Fruit fly (Drosophila melanogaster): Measurements from ENCODE around the gene bru1.

bru1 gene

dm6 chr2L:12192978-12193377, 18.2 kb downstream of the bru1 start:
- TF ChIP-seq H2.0 (GFP tag; IDR thresholded peaks at IDR 0.05) (no peak), CkIIα-i1 (GFP tag; IDR thresholded peaks at IDR 0.05) (no peak), jumu (GFP tag; optimal IDR thresholded peaks at IDR 0.05) (no peak), Ets65A (GFP tag) (peak; percentile 9), Drgx (GFP tag; IDR thresholded peaks at IDR 0.05) (0 out of 2 replicates have a peak, but pooled peaks have one; percentile 10), CG11456 (GFP tag; IDR thresholded peaks at IDR 0.05) (no peak), sens (GFP tag) (peak; percentile 61), CG12744 (GFP tag; optimal IDR thresholded peaks at IDR 0.05) (no peak)

DNA sequence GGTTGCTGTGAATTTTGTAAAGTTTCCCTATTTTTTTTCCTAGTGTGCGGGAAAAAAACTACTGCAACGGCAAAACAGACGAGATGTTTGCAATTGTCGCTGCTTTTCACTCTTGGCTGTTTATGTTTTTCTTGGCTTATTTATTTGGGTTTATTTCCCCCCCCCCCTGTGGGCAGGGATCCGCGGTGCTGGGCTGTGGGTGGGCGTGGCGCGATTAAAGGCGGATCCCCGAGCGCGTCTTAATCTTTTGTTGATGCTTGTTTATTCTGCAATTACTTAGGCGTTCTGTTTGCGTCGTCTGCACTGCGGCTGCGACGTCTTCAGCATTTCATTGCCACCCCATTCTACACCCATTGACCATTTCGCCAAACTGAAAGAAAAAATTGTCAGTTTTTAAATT, 20.1 kb downstream of the bru1 start:
- TF ChIP-seq ftz-f1 (GFP tag; optimal IDR thresholded peaks at IDR 0.05) (no peak), CG1647 (GFP tag; optimal IDR thresholded peaks at IDR 0.05) (no peak), dm (GFP tag; optimal IDR thresholded peaks at IDR 0.05) (no peak), Ada2b (GFP tag; IDR thresholded peaks at IDR 0.05) (no peak), CG30403 (GFP tag; optimal IDR thresholded peaks at IDR 0.05) (no peak), CG11247 (GFP tag; IDR thresholded peaks at IDR 0.05) (no peak), CG6654 (GFP tag; optimal IDR thresholded peaks at IDR 0.05) (no peak), CG2712 (tag; optimal IDR thresholded peaks at IDR 0.05) (no peak), dati (GFP tag; IDR thresholded peaks at IDR 0.05) (0 out of 2 replicates have a peak, but pooled peaks have one; percentile 28), Meics (GFP tag; optimal IDR thresholded peaks at IDR 0.05) (no peak), pan (optimal IDR thresholded peaks at IDR 0.05) (no peak), pan (GFP tag; optimal IDR thresholded peaks at IDR 0.05 in 1 of 2, IDR thresholded peaks at IDR 0.05 in 1 of 2) (peak in 1 of 2 experiments; percentile 28), Ets97D (GFP tag; optimal IDR thresholded peaks at IDR 0.05) (no peak), CG33213 (GFP tag; optimal IDR thresholded peaks at IDR 0.05) (no peak), knrl (GFP tag; IDR thresholded peaks at IDR 0.05; ENCODE audit: partially characterized antibody) (no peak), pnt (GFP tag; optimal IDR thresholded peaks at IDR 0.05) (no peak), Oli (tag; optimal IDR thresholded peaks at IDR 0.05) (no peak), lola (GFP tag; optimal IDR thresholded peaks at IDR 0.05) (no peak), CG16863 (GFP tag; optimal IDR thresholded peaks at IDR 0.05) (no peak), CG10462 (GFP tag; optimal IDR thresholded peaks at IDR 0.05) (no peak), kni (GFP tag; optimal IDR thresholded peaks at IDR 0.05) (no peak), MTF-1 (GFP tag; optimal IDR thresholded peaks at IDR 0.05; ENCODE audit: borderline replicate concordance) (peak; percentile 12), ara (GFP tag; IDR thresholded peaks at IDR 0.05) (peak; percentile 43; the same call in 1 of the 2 replicates), CG13624 (GFP tag; optimal IDR thresholded peaks at IDR 0.05) (no peak), CG7556 (GFP tag; optimal IDR thresholded peaks at IDR 0.05) (no peak), grau (tag; optimal IDR thresholded peaks at IDR 0.05) (no peak), CG4404 (GFP tag; IDR thresholded peaks at IDR 0.05) (0 out of 2 replicates have a peak, but pooled peaks have one; percentile 17), Adf1 (GFP tag; IDR thresholded peaks at IDR 0.05) (no peak), D19A (tag; optimal IDR thresholded peaks at IDR 0.05) (no peak), CoRest (tag; optimal IDR thresholded peaks at IDR 0.05) (no peak), corto (GFP tag; optimal IDR thresholded peaks at IDR 0.05) (no peak), lmd (GFP tag; IDR thresholded peaks at IDR 0.05) (no peak), Ets65A (GFP tag) (no peak), Hmr (GFP tag; optimal IDR thresholded peaks at IDR 0.05) (no peak), CG8089 (GFP tag; optimal IDR thresholded peaks at IDR 0.05) (no peak), CG4854 (GFP tag; optimal IDR thresholded peaks at IDR 0.05) (no peak), nerfin-1 (tag; optimal IDR thresholded peaks at IDR 0.05) (no peak), CG3726 (GFP tag; IDR thresholded peaks at IDR 0.05) (no peak), ttk (GFP tag; IDR thresholded peaks at IDR 0.05) (no peak), Ssrp (tag; optimal IDR thresholded peaks at IDR 0.05) (no peak), H15 (GFP tag; IDR thresholded peaks at IDR 0.05) (0 out of 3 replicates have a peak, but pooled peaks have one; percentile 47), klu (GFP tag; IDR thresholded peaks at IDR 0.05) (no peak), aop (GFP tag; IDR thresholded peaks at IDR 0.05) (no peak), CG10431 (GFP tag; optimal IDR thresholded peaks at IDR 0.05) (no peak)

Measured in whole organism, embryonic.